Worm (Caenorhabditis elegans): ENCODE data around the gene mrps-22.

mrps-22 gene

ce11 chrII:10537988-10538387 lies 44.4 kb upstream of the mrps-22 start (continued):
- TF ChIP-seq elt-3 (tag; optimal IDR thresholded peaks at IDR 0.05) = no peak
- TF ChIP-seq hpl-2 (GFP tag; optimal IDR thresholded peaks at IDR 0.05) = no peak
- peak; percentile 87 for TF ChIP-seq nhr-71 (tag; optimal IDR thresholded peaks at IDR 0.05)
- no peak for TF ChIP-seq fkh-10 (GFP tag; optimal IDR thresholded peaks at IDR 0.05)
- TF ChIP-seq nhr-47 (tag; optimal IDR thresholded peaks at IDR 0.05) = peak; percentile 88
- peak; percentile 91 for TF ChIP-seq lir-3 (tag; optimal IDR thresholded peaks at IDR 0.05; ENCODE audit: poor library complexity)
- peak; percentile 80 for TF ChIP-seq egl-13 (tag; optimal IDR thresholded peaks at IDR 0.05)
- peak in 2 of 3 experiments; percentile 35 to 49 for TF ChIP-seq ceh-82 (tag; optimal IDR thresholded peaks at IDR 0.05)
- peak; percentile 70 for TF ChIP-seq hlh-4 (tag; optimal IDR thresholded peaks at IDR 0.05)
- TF ChIP-seq nhr-77 (tag; optimal IDR thresholded peaks at IDR 0.05) = peak; percentile 10
- TF ChIP-seq ceh-88 (GFP tag; IDR thresholded peaks at IDR 0.05) = no peak
- peak; percentile 81 for TF ChIP-seq ceh-8 (GFP tag; optimal IDR thresholded peaks at IDR 0.05)
- TF ChIP-seq efl-3 (GFP tag; optimal IDR thresholded peaks at IDR 0.05) = peak; percentile 56
- TF ChIP-seq sup-37 (GFP tag; optimal IDR thresholded peaks at IDR 0.05) = peak; percentile 40
- TF ChIP-seq dsc-1 (tag; optimal IDR thresholded peaks at IDR 0.05) = peak; percentile 94
- TF ChIP-seq nhr-76 (tag; optimal IDR thresholded peaks at IDR 0.05) = no peak
- no peak for TF ChIP-seq mef-2 (tag; optimal IDR thresholded peaks at IDR 0.05)
- TF ChIP-seq pqm-1 (tag; optimal IDR thresholded peaks at IDR 0.05) = no peak
- no peak for TF ChIP-seq nhr-84 (tag; optimal IDR thresholded peaks at IDR 0.05)
- TF ChIP-seq tlp-1 (tag; optimal IDR thresholded peaks at IDR 0.05) = no peak
- TF ChIP-seq C16A3.4 (tag; optimal IDR thresholded peaks at IDR 0.05) = peak; percentile 22
- TF ChIP-seq nhr-11 (tag; optimal IDR thresholded peaks at IDR 0.05) = peak; percentile 55
- peak; percentile 55 for TF ChIP-seq lin-39 (tag; optimal IDR thresholded peaks at IDR 0.05)
- TF ChIP-seq ama-1 (optimal IDR thresholded peaks at IDR 0.05) = no peak
- no peak for TF ChIP-seq sptf-1 (tag; optimal IDR thresholded peaks at IDR 0.05)
- TF ChIP-seq ceh-90 (tag; optimal IDR thresholded peaks at IDR 0.05) = peak; percentile 89
- TF ChIP-seq F16B12.6 (tag; optimal IDR thresholded peaks at IDR 0.05) = peak; percentile 36
- TF ChIP-seq egl-27 (tag; optimal IDR thresholded peaks at IDR 0.05) = no peak
- no peak for TF ChIP-seq vab-15 (tag; optimal IDR thresholded peaks at IDR 0.05)
- TF ChIP-seq sox-4 (tag; optimal IDR thresholded peaks at IDR 0.05) = peak; percentile 82
- peak; percentile 88 for TF ChIP-seq tbx-2 (tag; optimal IDR thresholded peaks at IDR 0.05)
- peak; percentile 51 to 62 for TF ChIP-seq lin-35 (GFP tag; optimal IDR thresholded peaks at IDR 0.05)
- no peak for TF ChIP-seq aly-2 (tag; optimal IDR thresholded peaks at IDR 0.05)
- TF ChIP-seq mep-1 (tag; optimal IDR thresholded peaks at IDR 0.05) = peak; percentile 48
- no peak for TF ChIP-seq zag-1 (tag; optimal IDR thresholded peaks at IDR 0.05)
- TF ChIP-seq C04F5.9 (tag; optimal IDR thresholded peaks at IDR 0.05) = peak; percentile 88
- no peak for TF ChIP-seq unc-30 (tag; optimal IDR thresholded peaks at IDR 0.05)
- peak; percentile 63 for TF ChIP-seq skn-1 (tag; optimal IDR thresholded peaks at IDR 0.05)
- TF ChIP-seq jun-1 (tag; optimal IDR thresholded peaks at IDR 0.05) = no peak
- no peak for TF ChIP-seq unc-62 (GFP tag; optimal IDR thresholded peaks at IDR 0.05)
- TF ChIP-seq hlh-17 (GFP tag; optimal IDR thresholded peaks at IDR 0.05; ENCODE audit: borderline replicate concordance) = no peak
- TF ChIP-seq nhr-20 (tag; optimal IDR thresholded peaks at IDR 0.05) = peak; percentile 78
- TF ChIP-seq alr-1 (tag; optimal IDR thresholded peaks at IDR 0.05; ENCODE audit: borderline replicate concordance) = no peak
- TF ChIP-seq zip-4 (GFP tag; optimal IDR thresholded peaks at IDR 0.05) = peak; percentile 40
- no peak for TF ChIP-seq ztf-4 (tag; optimal IDR thresholded peaks at IDR 0.05)
- TF ChIP-seq lin-13 (GFP tag; optimal IDR thresholded peaks at IDR 0.05) = peak; percentile 65
- peak; percentile 79 for TF ChIP-seq swsn-7 (tag; optimal IDR thresholded peaks at IDR 0.05)
- no peak for TF ChIP-seq ces-1 (GFP tag; optimal IDR thresholded peaks at IDR 0.05)
- peak; percentile 68 for TF ChIP-seq elt-2 (tag; optimal IDR thresholded peaks at IDR 0.05)
- no peak for TF ChIP-seq aha-1 (tag; optimal IDR thresholded peaks at IDR 0.05)
- TF ChIP-seq snpc-4 (tag; optimal IDR thresholded peaks at IDR 0.05) = peak; percentile 19
